Fruit fly (Drosophila melanogaster): ENCODE results near the gene CG7990.

The CG7990 gene

DNA sequence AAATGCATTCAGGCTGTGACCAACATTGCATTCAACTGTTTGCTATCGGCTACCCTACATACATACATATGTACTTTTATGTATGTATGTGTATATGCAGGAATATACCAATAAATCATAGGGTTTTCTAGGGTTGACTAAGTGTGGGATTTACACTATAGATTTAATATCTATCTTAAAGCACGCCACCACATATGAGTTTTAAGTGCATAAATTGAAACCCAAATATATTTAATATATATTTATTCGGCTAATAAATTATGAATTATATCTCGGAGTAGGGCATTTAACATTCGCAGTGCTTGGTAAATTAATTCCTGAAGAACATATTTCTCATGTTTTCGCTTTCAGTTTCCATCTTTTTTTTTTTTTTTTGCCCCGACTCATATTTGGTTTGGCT is 41.8 kb downstream of the CG7990 start (continued):
- TF ChIP-seq CG8281 (tag; optimal IDR thresholded peaks at IDR 0.05) = no peak
- TF ChIP-seq Oli (tag; optimal IDR thresholded peaks at IDR 0.05) = peak; percentile 1
- TF ChIP-seq Optix (GFP tag; IDR thresholded peaks at IDR 0.05) = no peak
- TF ChIP-seq HmgZ (tag; optimal IDR thresholded peaks at IDR 0.05) = no peak
- TF ChIP-seq Hmr (GFP tag; optimal IDR thresholded peaks at IDR 0.05) = no peak
- no peak for TF ChIP-seq CG4730 (GFP tag; IDR thresholded peaks at IDR 0.05)
- TF ChIP-seq az2 (GFP tag; optimal IDR thresholded peaks at IDR 0.05) = peak; percentile 14
- TF ChIP-seq pnt (GFP tag; optimal IDR thresholded peaks at IDR 0.05) = no peak
- TF ChIP-seq Jarid2 (GFP tag; optimal IDR thresholded peaks at IDR 0.05) = no peak
- TF ChIP-seq CG30431 (GFP tag; optimal IDR thresholded peaks at IDR 0.05) = no peak
- no peak for TF ChIP-seq Hr39 (optimal IDR thresholded peaks at IDR 0.05)
- TF ChIP-seq Elba2 (GFP tag; optimal IDR thresholded peaks at IDR 0.05) = no peak
- no peak for TF ChIP-seq CG18476 (GFP tag; optimal IDR thresholded peaks at IDR 0.05)
- TF ChIP-seq dmrt99B (tag; optimal IDR thresholded peaks at IDR 0.05) = peak; percentile 49
- TF ChIP-seq lola (GFP tag; optimal IDR thresholded peaks at IDR 0.05) = peak in 1 of 3 experiments; percentile 48
- no peak for TF ChIP-seq schlank (tag; optimal IDR thresholded peaks at IDR 0.05)
- TF ChIP-seq cato (GFP tag; optimal IDR thresholded peaks at IDR 0.05; ENCODE audit: borderline replicate concordance) = no peak
- no peak for TF ChIP-seq bcd (GFP tag; optimal IDR thresholded peaks at IDR 0.05)
- TF ChIP-seq CG9797 (GFP tag; optimal IDR thresholded peaks at IDR 0.05) = no peak
- TF ChIP-seq Atf3 (GFP tag; optimal IDR thresholded peaks at IDR 0.05) = no peak
- TF ChIP-seq row (GFP tag; IDR thresholded peaks at IDR 0.05) = peak; percentile 53
- TF ChIP-seq NC2α (GFP tag; optimal IDR thresholded peaks at IDR 0.05) = no peak
- no peak for TF ChIP-seq CG43689 (GFP tag; IDR thresholded peaks at IDR 0.05)
- peak; percentile 6 for TF ChIP-seq CG9727 (GFP tag; optimal IDR thresholded peaks at IDR 0.05)
- no peak for TF ChIP-seq tll (GFP tag; optimal IDR thresholded peaks at IDR 0.05)
- peak; percentile 55 for TF ChIP-seq CG11504 (tag; optimal IDR thresholded peaks at IDR 0.05)
- no peak for TF ChIP-seq E2f1 (GFP tag; IDR thresholded peaks at IDR 0.05)
- peak; percentile 35 for TF ChIP-seq CG12391 (tag; optimal IDR thresholded peaks at IDR 0.05)
- no peak for TF ChIP-seq slbo (GFP tag; IDR thresholded peaks at IDR 0.05)
- TF ChIP-seq CrebB (tag; optimal IDR thresholded peaks at IDR 0.05) = no peak
- no peak for TF ChIP-seq CG13287 (GFP tag; IDR thresholded peaks at IDR 0.05; ENCODE audit: partially characterized antibody)
- TF ChIP-seq ase (GFP tag; IDR thresholded peaks at IDR 0.05) = no peak
- no peak for TF ChIP-seq CG1024 (GFP tag; IDR thresholded peaks at IDR 0.05)
- TF ChIP-seq CG7963 (GFP tag; IDR thresholded peaks at IDR 0.05; ENCODE audit: partially characterized antibody) = no peak
- TF ChIP-seq Hsf (GFP tag; optimal IDR thresholded peaks at IDR 0.05) = no peak
- TF ChIP-seq HHEX (GFP tag; optimal IDR thresholded peaks at IDR 0.05) = no peak
- TF ChIP-seq CG32767 (GFP tag; IDR thresholded peaks at IDR 0.05) = no peak
- 0 out of 2 replicates have a peak, but pooled peaks have one; percentile 12 for TF ChIP-seq CG31441 (GFP tag; IDR thresholded peaks at IDR 0.05)
- TF ChIP-seq CG18599 (GFP tag; optimal IDR thresholded peaks at IDR 0.05) = no peak
- TF ChIP-seq Atf-2 (GFP tag; optimal IDR thresholded peaks at IDR 0.05) = no peak
- no peak for TF ChIP-seq nau (GFP tag; optimal IDR thresholded peaks at IDR 0.05)
- no peak for TF ChIP-seq CG8290 (GFP tag; optimal IDR thresholded peaks at IDR 0.05)
- no peak for TF ChIP-seq CG8290 (tag; optimal IDR thresholded peaks at IDR 0.05)
- no peak for TF ChIP-seq Fer1 (GFP tag; optimal IDR thresholded peaks at IDR 0.05)
- TF ChIP-seq CG17385 (GFP tag; optimal IDR thresholded peaks at IDR 0.05) = peak; percentile 38
- no peak for TF ChIP-seq ERR (GFP tag; optimal IDR thresholded peaks at IDR 0.05)
- TF ChIP-seq CG1792 (GFP tag; optimal IDR thresholded peaks at IDR 0.05) = no peak
- peak; percentile 21 for TF ChIP-seq CG15601 (tag; optimal IDR thresholded peaks at IDR 0.05)
- peak; percentile 42 for TF ChIP-seq Blimp-1 (GFP tag; optimal IDR thresholded peaks at IDR 0.05)
- peak; percentile 1 for TF ChIP-seq CG17829 (tag; optimal IDR thresholded peaks at IDR 0.05)
- no peak for TF ChIP-seq CG6175 (GFP tag; IDR thresholded peaks at IDR 0.05)

All from whole organism, embryonic.